Worm (Caenorhabditis elegans): ENCODE results near the gene fbxc-29.
A peak's percentile ranks its signal among the peaks of the same experiment; 100 is the strongest.

fbxc-29 gene

ce11 chrII:900720-901332 is 15.1 kb upstream of the fbxc-29 start, which contains the start of gene T07D3.9:
T07D3.9 (minus strand) TSS chrII:900913.
- no peak for TF ChIP-seq M03D4.4 (tag; optimal IDR thresholded peaks at IDR 0.05)
- no peak for TF ChIP-seq pha-4 (tag; optimal IDR thresholded peaks at IDR 0.05)
- TF ChIP-seq flh-1 (GFP tag; optimal IDR thresholded peaks at IDR 0.05) = no peak
- TF ChIP-seq nhr-28 (tag; optimal IDR thresholded peaks at IDR 0.05) = no peak
- no peak for TF ChIP-seq snpc-4 (tag; optimal IDR thresholded peaks at IDR 0.05)
- no peak for TF ChIP-seq nhr-76 (tag; optimal IDR thresholded peaks at IDR 0.05)
- no peak for TF ChIP-seq lin-32 (GFP tag; optimal IDR thresholded peaks at IDR 0.05)
- peak; percentile 22 for TF ChIP-seq elt-1 (tag; optimal IDR thresholded peaks at IDR 0.05; ENCODE audit: borderline replicate concordance, insufficient read depth)
- no peak for TF ChIP-seq sem-2 (GFP tag; optimal IDR thresholded peaks at IDR 0.05)

DNA sequence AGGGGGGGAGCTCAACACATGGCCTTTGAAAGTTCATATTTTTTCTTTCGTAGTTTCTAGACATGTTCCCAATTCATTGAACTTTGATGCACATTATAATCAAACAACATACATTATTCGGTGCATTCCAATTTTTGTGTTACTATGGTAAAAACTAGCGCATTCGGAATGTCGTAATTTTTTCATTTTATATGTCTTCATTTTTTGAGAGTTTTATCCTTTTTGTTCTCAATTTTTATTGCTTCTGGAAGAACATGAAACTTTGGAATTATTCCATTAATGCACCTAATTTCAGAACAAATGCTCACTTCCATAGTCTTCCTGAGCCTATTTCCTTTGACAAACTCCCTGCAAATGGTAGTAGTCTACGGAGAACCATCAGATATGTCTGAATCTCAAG is 14.2 kb upstream of the fbxc-29 start, which contains the start of gene T07D3.2:
T07D3.2 (plus strand) TSS at position 301 of the 400 bp plus-strand sequence.
- TF ChIP-seq drap-1 (GFP tag; optimal IDR thresholded peaks at IDR 0.05) (no peak), ceh-43 (GFP tag; optimal IDR thresholded peaks at IDR 0.05) (no peak), nhr-28 (tag; optimal IDR thresholded peaks at IDR 0.05) (no peak), nhr-12 (tag; optimal IDR thresholded peaks at IDR 0.05) (no peak), elt-3 (tag; optimal IDR thresholded peaks at IDR 0.05) (no peak), sem-2 (GFP tag; optimal IDR thresholded peaks at IDR 0.05) (no peak), M03D4.4 (tag; optimal IDR thresholded peaks at IDR 0.05) (no peak), tbx-8 (GFP tag; optimal IDR thresholded peaks at IDR 0.05) (no peak), flh-1 (GFP tag; optimal IDR thresholded peaks at IDR 0.05) (no peak), cnd-1 (tag; optimal IDR thresholded peaks at IDR 0.05) (no peak), bed-3 (GFP tag; optimal IDR thresholded peaks at IDR 0.05) (no peak), mep-1 (tag; optimal IDR thresholded peaks at IDR 0.05) (no peak), hlh-1 (tag; optimal IDR thresholded peaks at IDR 0.05) (no peak), nhr-237 (tag; optimal IDR thresholded peaks at IDR 0.05) (no peak)

ce11 chrII:905335-905734 is 10.5 kb upstream of the fbxc-29 start:
- TF ChIP-seq unc-62 (GFP tag; optimal IDR thresholded peaks at IDR 0.05) (no peak), nhr-237 (tag; optimal IDR thresholded peaks at IDR 0.05) (no peak), unc-120 (tag; optimal IDR thresholded peaks at IDR 0.05; ENCODE audit: poor library complexity, severe bottlenecking) (no peak), ztf-11 (tag; optimal IDR thresholded peaks at IDR 0.05) (no peak), tbx-8 (GFP tag; optimal IDR thresholded peaks at IDR 0.05) (no peak), elt-1 (tag; optimal IDR thresholded peaks at IDR 0.05; ENCODE audit: borderline replicate concordance, insufficient read depth) (no peak), mls-2 (tag; optimal IDR thresholded peaks at IDR 0.05) (no peak), sptf-1 (tag; optimal IDR thresholded peaks at IDR 0.05) (no peak), pha-4 (tag; optimal IDR thresholded peaks at IDR 0.05) (no peak), flh-1 (GFP tag; optimal IDR thresholded peaks at IDR 0.05) (no peak), nhr-2 (tag; optimal IDR thresholded peaks at IDR 0.05) (no peak), snpc-4 (tag; optimal IDR thresholded peaks at IDR 0.05) (no peak), lsy-2 (tag; optimal IDR thresholded peaks at IDR 0.05) (no peak), M03D4.4 (tag; optimal IDR thresholded peaks at IDR 0.05) (no peak), nhr-12 (tag; optimal IDR thresholded peaks at IDR 0.05) (no peak), mep-1 (tag; optimal IDR thresholded peaks at IDR 0.05) (no peak)

DNA sequence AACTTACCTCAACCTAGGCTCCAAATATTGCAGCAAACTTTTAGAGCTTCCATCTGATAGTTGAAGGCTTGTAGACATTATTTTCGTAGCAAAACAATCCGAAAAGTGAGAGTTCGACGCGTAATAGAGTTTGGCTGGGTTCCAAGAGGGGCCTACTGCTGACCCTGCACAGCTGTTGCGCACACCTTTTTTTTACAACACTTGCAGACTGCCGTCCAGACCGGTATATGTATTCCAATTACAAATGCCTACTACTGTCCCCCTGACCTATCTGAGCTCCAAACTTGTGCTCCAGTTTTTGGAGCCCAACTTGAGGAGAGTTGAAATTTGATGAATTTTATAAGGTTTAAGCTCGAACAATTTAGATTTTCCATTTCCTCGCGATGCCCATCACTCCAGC is 6.3 kb upstream of the fbxc-29 start, which contains the start of the genes fbxc-24 and fbxc-27:
fbxc-24 (minus strand) TSS at position 101 of the 400 bp plus-strand sequence.
fbxc-27 (plus strand) TSS at position 216 of the 400 bp plus-strand sequence.
- TF ChIP-seq hlh-1 (tag; optimal IDR thresholded peaks at IDR 0.05) = peak; percentile 68
- no peak for TF ChIP-seq nhr-12 (tag; optimal IDR thresholded peaks at IDR 0.05)

- TF ChIP-seq mep-1 (tag; optimal IDR thresholded peaks at IDR 0.05) = no peak
- TF ChIP-seq zip-8 (tag; optimal IDR thresholded peaks at IDR 0.05) = no peak
- no peak for TF ChIP-seq hlh-1 (tag; optimal IDR thresholded peaks at IDR 0.05)
- no peak for TF ChIP-seq nhr-2 (tag; optimal IDR thresholded peaks at IDR 0.05)
- no peak for TF ChIP-seq unc-39 (tag; optimal IDR thresholded peaks at IDR 0.05)
- no peak for TF ChIP-seq nhr-76 (tag; optimal IDR thresholded peaks at IDR 0.05)
- TF ChIP-seq M03D4.4 (tag; optimal IDR thresholded peaks at IDR 0.05) = no peak
- no peak for TF ChIP-seq ceh-83 (GFP tag; optimal IDR thresholded peaks at IDR 0.05)
Observed at ce11 chrII:911680-912079, 4.2 kb upstream of the fbxc-29 start, which contains the start of gene fbxc-31. fbxc-31 (plus strand) TSS chrII:911980.

Measured in whole organism, mixed stage, embryonic.